Fruit fly (Drosophila melanogaster) whole organism, wandering third instar larva: ENCODE measurements around the gene CG15370.

Experiments used
- Abd-B ChIP-seq: fragments of >200 bp; optimal IDR thresholded peaks from 2 replicates; lab custom pipeline; 2017; ENCODE audit warnings: missing biosample characterization, missing genetic modification characterization
- CG32264 ChIP-seq: fragments of 200-800 bp; sonication (Bioruptor generic); optimal IDR thresholded peaks from 2 replicates; lab custom pipeline; 2016; ENCODE audit warnings: missing biosample characterization, missing genetic modification characterization
- CG9705 ChIP-seq: fragments of 200-800 bp; sonication (Bioruptor generic); optimal IDR thresholded peaks from 2 replicates; lab custom pipeline; 2018; ENCODE audit warnings: missing biosample characterization, mild to moderate bottlenecking, missing genetic modification characterization
- CrebA ChIP-seq: fragments of 200-800 bp; sonication (Bioruptor generic); optimal IDR thresholded peaks from 2 replicates; lab custom pipeline; 2016; ENCODE audit warnings: missing biosample characterization, mild to moderate bottlenecking, missing genetic modification characterization, borderline replicate concordance
- Dif ChIP-seq: fragments of 200-275, 200-300 bp; sonication (Bioruptor generic); optimal IDR thresholded peaks from 2 replicates; lab custom pipeline; 2018; ENCODE audit warnings: missing biosample characterization, missing genetic modification characterization; ENCODE audit not compliant: partially characterized antibody
- GATAd ChIP-seq: sonication (Bioruptor generic); optimal IDR thresholded peaks from 2 replicates; lab custom pipeline; 2016; ENCODE audit warnings: missing biosample characterization, missing genetic modification characterization
- HLH106 ChIP-seq: fragments of 200-800 bp; optimal IDR thresholded peaks from 3 replicates; lab custom pipeline; 2019; ENCODE audit warnings: missing biosample characterization, mild to moderate bottlenecking, missing genetic modification characterization, moderate library complexity
- Hnf4 ChIP-seq: fragments of 200-800 bp; sonication (Bioruptor generic); optimal IDR thresholded peaks from 2 replicates; lab custom pipeline; 2016; ENCODE audit warnings: missing biosample characterization, mild to moderate bottlenecking, missing genetic modification characterization
- Hr83 ChIP-seq: fragments of 200-300 bp; sonication (Bioruptor generic); optimal IDR thresholded peaks from 2 replicates; lab custom pipeline; 2016; ENCODE audit warnings: missing biosample characterization, mild to moderate bottlenecking, missing genetic modification characterization, moderate library complexity; ENCODE audit not compliant: poor library complexity, severe bottlenecking
- Jra ChIP-seq: sonication (Bioruptor generic); optimal IDR thresholded peaks from 2 replicates; lab custom pipeline; 2016; ENCODE audit warnings: missing biosample characterization, missing genetic modification characterization
- N ChIP-seq: fragments of >200 bp; optimal IDR thresholded peaks from 2 replicates; lab custom pipeline; 2018; ENCODE audit warnings: missing biosample characterization, missing external identifiers, missing genetic modification characterization
- OdsH ChIP-seq: fragments of 200-800 bp; sonication (Bioruptor generic); optimal IDR thresholded peaks from 2 replicates; lab custom pipeline; 2016; ENCODE audit warnings: missing biosample characterization, mild to moderate bottlenecking, missing genetic modification characterization
- Rel ChIP-seq, 2 experiments: fragments of 200-800 bp; sonication (Bioruptor generic) in 1 of 2; optimal IDR thresholded peaks; 2 replicates in 1 of 2; 3 replicates in 1 of 2; lab custom pipeline; 2016 to 2019; ENCODE audit warnings: mild to moderate bottlenecking in 2 of 2, missing biosample characterization in 2 of 2, missing genetic modification characterization in 2 of 2, moderate library complexity in 1 of 2
- Sp1 ChIP-seq: fragments of 200-800 bp; sonication (Bioruptor generic); optimal IDR thresholded peaks from 3 replicates; lab custom pipeline; 2019; ENCODE audit warnings: missing biosample characterization, mild to moderate bottlenecking, missing genetic modification characterization, moderate library complexity
- Vsx2 ChIP-seq: fragments of 200-300, 225-300 bp; sonication (Bioruptor generic); optimal IDR thresholded peaks from 2 replicates; lab custom pipeline; 2018; ENCODE audit warnings: missing biosample characterization, missing genetic modification characterization; ENCODE audit not compliant: partially characterized antibody
- br ChIP-seq: fragments of 200-800 bp; sonication (Bioruptor generic); optimal IDR thresholded peaks from 2 replicates; lab custom pipeline; 2016; ENCODE audit warnings: missing biosample characterization, missing genetic modification characterization
- ey ChIP-seq: fragments of 200-800 bp; sonication (Bioruptor generic); optimal IDR thresholded peaks from 2 replicates; lab custom pipeline; 2016; ENCODE audit warnings: missing biosample characterization, missing genetic modification characterization
- foxo ChIP-seq, 2 experiments: fragments of 200-800 bp; sonication (Bioruptor generic); optimal IDR thresholded peaks; 2 replicates in 1 of 2; 3 replicates in 1 of 2; lab custom pipeline; 2016 to 2017; ENCODE audit warnings: missing biosample characterization in 2 of 2, missing genetic modification characterization in 2 of 2
- fru ChIP-seq: fragments of 200-800 bp; sonication (Bioruptor generic); optimal IDR thresholded peaks from 3 replicates; lab custom pipeline; 2016; ENCODE audit warnings: missing biosample characterization, mild to moderate bottlenecking, missing genetic modification characterization
- h ChIP-seq: fragments of 200-800 bp; sonication (Bioruptor generic); optimal IDR thresholded peaks from 3 replicates; lab custom pipeline; 2016; ENCODE audit warnings: missing biosample characterization, mild to moderate bottlenecking, missing genetic modification characterization
- jim ChIP-seq: fragments of 175-275, 200-325 bp; sonication (Bioruptor generic); optimal IDR thresholded peaks from 2 replicates; lab custom pipeline; 2016; ENCODE audit warnings: missing biosample characterization, mild to moderate bottlenecking, missing genetic modification characterization
- lola ChIP-seq: fragments of >200 bp; optimal IDR thresholded peaks from 2 replicates; lab custom pipeline; 2017; ENCODE audit warnings: missing biosample characterization, missing genetic modification characterization
- pan ChIP-seq: fragments of >200 bp; optimal IDR thresholded peaks from 2 replicates; lab custom pipeline; 2017
- psq ChIP-seq: fragments of 200-800 bp; sonication (Bioruptor generic); optimal IDR thresholded peaks from 3 replicates; lab custom pipeline; 2017; ENCODE audit warnings: missing biosample characterization, mild to moderate bottlenecking, missing genetic modification characterization, moderate library complexity
- rgr ChIP-seq: fragments of 200-800 bp; sonication (Bioruptor generic); optimal IDR thresholded peaks from 3 replicates; lab custom pipeline; 2016; ENCODE audit warnings: missing biosample characterization, mild to moderate bottlenecking, missing genetic modification characterization
- sage ChIP-seq: fragments of 200-800 bp; sonication (Bioruptor generic); optimal IDR thresholded peaks from 2 replicates; lab custom pipeline; 2016; ENCODE audit warnings: missing biosample characterization, mild to moderate bottlenecking, missing genetic modification characterization
- usp ChIP-seq: fragments of >200 bp; optimal IDR thresholded peaks from 2 replicates; lab custom pipeline; 2017; ENCODE audit warnings: missing biosample characterization, missing genetic modification characterization
- woc ChIP-seq: sonication (Bioruptor generic); optimal IDR thresholded peaks from 2 replicates; lab custom pipeline; 2016; ENCODE audit warnings: missing biosample characterization, mild to moderate bottlenecking, missing genetic modification characterization

The CG15370 gene

DNA sequence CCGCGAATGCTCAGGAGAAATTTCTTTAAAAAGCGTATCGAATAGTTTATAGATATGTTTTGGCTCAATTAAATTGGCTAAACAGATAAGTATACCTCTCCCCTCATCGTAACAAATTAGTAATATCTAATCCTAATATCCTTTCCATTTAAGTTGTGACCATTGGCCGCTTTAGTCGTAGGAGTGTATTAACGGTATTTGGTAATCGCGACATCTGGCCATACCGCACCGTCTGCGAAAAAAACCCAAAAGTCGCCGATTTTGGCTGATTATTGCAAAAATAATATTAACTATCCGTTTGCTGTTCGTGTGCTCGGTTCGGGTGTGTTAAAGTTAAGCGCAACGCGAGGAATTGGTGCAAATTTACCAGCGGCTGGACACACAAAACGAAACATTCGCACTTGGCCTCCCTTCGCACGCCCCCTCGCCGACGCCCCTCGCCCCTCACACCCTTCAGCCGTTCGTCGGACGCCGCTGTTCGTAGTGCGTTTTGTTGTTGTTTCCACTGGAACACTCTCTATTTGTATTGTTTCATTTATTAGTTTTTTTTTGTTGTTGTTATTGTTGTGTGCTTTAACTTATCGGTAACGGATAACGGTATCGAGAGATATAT, 22.0 kb downstream of the CG15370 start, which contains the start of the genes amx and Dsor1:
amx (minus strand) TSS at position 166 of the 613 bp plus-strand sequence.
Dsor1 (plus strand) TSS at position 172 of the 613 bp plus-strand sequence.
- TF ChIP-seq HLH106 (tag; lab: Kevin White, UChicago) (peak; percentile 9), Rel (GFP tag; optimal IDR thresholded peaks at IDR 0.05; lab: Kevin White, UChicago) (no peak), Rel (tag; optimal IDR thresholded peaks at IDR 0.05; lab: Kevin White, UChicago) (peak; percentile 92), sage (GFP tag; lab: Kevin White, UChicago) (no peak)

DNA sequence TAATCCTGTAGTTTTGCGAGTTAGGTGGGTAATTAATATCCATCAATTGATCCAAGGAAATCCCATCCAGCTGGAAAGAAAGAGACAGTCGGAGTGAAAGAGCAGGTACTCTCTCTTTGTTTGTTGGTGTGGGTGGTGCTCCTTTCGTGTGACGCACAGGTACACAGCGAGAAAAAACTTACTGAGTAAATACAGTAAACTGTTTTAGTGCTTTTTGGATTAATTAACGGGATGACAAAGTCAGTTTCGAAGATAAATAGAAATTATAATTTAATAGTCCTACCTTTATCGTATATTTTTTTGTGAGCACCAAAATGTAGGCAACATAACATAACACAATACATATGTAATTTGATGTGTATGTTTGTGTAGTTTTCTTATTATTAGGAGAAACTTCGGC, 22.8 kb downstream of the CG15370 start:
- no peak for TF ChIP-seq N
- no peak for TF ChIP-seq Hnf4 (GFP tag; lab: Kevin White, UChicago)
- peak; percentile 30 for TF ChIP-seq h (GFP tag; lab: Kevin White, UChicago)
- TF ChIP-seq HLH106 (tag; lab: Kevin White, UChicago): peak; percentile 38
- no peak for TF ChIP-seq Abd-B (GFP tag; lab: Kevin White, UChicago)
- TF ChIP-seq foxo (GFP tag; optimal IDR thresholded peaks at IDR 0.05; lab: Kevin White, UChicago): peak in 1 of 2 experiments; percentile 44
- no peak for TF ChIP-seq pan (lab: Kevin White, UChicago)
- no peak for TF ChIP-seq CG9705 (GFP tag; lab: Kevin White, UChicago)
- no peak for TF ChIP-seq Rel (GFP tag; optimal IDR thresholded peaks at IDR 0.05; lab: Kevin White, UChicago)
- no peak for TF ChIP-seq Rel (tag; optimal IDR thresholded peaks at IDR 0.05; lab: Kevin White, UChicago)
- TF ChIP-seq fru (GFP tag; lab: Kevin White, UChicago): peak; percentile 29
- no peak for TF ChIP-seq lola
- no peak for TF ChIP-seq CrebA (GFP tag; lab: Kevin White, UChicago)
- no peak for TF ChIP-seq usp (GFP tag; lab: Kevin White, UChicago)
- TF ChIP-seq rgr (GFP tag; lab: Kevin White, UChicago): peak; percentile 32
- no peak for TF ChIP-seq ey (GFP tag; lab: Kevin White, UChicago)
- no peak for TF ChIP-seq Hr83 (GFP tag; lab: Kevin White, UChicago)
- peak; percentile 37 for TF ChIP-seq Sp1

DNA sequence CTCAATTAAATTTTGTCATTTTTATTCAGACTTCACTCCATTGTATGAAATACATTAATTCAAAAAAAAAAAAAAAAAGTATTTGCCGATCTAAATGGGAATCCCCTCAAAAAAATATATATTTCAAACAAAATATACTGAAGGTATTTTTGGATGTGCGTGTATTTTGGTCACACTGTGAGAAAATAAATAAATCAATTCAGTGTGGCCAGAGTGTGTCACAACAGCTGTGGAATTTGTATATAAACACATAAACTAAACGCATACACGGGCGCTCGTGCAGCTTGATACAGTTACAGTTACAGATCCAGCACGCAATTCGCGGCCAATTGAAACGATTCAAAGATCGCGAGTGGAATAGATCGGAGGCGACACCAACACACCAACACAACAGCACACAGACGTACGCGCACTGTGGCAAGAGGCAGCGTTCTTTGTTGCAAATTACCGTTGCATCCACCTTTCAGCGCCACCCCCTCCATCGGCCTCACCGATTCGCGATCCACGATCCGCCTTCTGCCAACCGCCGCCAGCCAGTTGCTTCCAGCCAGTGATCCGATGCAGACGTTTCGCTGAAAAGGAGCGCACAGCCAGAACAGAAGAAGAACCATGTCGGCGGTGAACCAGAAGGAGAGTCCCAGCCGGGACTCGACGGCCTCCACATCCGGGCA, 25.1 kb downstream of the CG15370 start, which contains the start of gene CG17754:
CG17754 (plus strand) TSS at position 260 of the 671 bp plus-strand sequence.
- TF ChIP-seq rgr (GFP tag; lab: Kevin White, UChicago) (peak; percentile 11), pan (lab: Kevin White, UChicago) (no peak), ey (GFP tag; lab: Kevin White, UChicago) (no peak), Dif (GFP tag; lab: Kevin White, UChicago) (no peak), br (GFP tag; lab: Kevin White, UChicago) (no peak), Sp1 (peak; percentile 14), GATAd (GFP tag; lab: Kevin White, UChicago) (no peak), Vsx2 (GFP tag; lab: Kevin White, UChicago) (no peak), fru (GFP tag; lab: Kevin White, UChicago) (peak; percentile 7), CG32264 (GFP tag; lab: Kevin White, UChicago) (no peak), sage (GFP tag; lab: Kevin White, UChicago) (no peak), Hnf4 (GFP tag; lab: Kevin White, UChicago) (no peak), woc (GFP tag; lab: Kevin White, UChicago) (peak; percentile 6), Rel (GFP tag; optimal IDR thresholded peaks at IDR 0.05; lab: Kevin White, UChicago) (no peak), Rel (tag; optimal IDR thresholded peaks at IDR 0.05; lab: Kevin White, UChicago) (peak; percentile 100)

DNA sequence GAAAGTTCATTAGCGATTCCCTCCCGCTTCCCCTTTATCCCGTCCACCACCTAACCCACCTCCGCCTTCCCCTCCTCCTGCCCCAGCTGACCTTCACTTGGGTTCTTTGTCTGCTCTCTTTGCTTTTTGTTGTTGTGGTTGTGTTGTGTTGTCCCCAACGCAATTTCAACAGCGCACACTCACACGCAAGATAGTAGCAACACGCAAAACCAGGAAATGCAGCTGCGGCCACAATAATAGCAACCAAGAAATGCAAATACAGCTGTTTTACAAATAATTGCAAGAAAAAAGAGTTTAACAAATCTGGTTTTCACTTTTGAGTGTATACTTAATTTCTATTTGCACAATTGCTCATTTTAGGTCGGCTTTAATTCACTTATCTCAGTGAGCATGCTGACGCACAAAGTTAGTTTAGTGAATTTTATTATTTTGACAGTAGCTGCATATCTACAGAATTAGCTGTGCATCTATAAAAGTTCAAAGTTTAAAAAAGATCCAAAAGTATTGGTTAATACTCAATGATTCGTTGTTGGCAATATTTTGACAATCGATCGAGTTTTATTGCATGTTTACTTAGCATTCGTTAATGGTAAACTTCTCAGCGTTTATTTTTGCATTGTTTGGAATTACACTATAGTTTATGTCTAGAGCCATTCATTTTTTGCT, 26.1 kb downstream of the CG15370 start:
- peak; percentile 25 for TF ChIP-seq psq (GFP tag; lab: Kevin White, UChicago)
- TF ChIP-seq rgr (GFP tag; lab: Kevin White, UChicago): peak; percentile 66
- TF ChIP-seq Rel (GFP tag; optimal IDR thresholded peaks at IDR 0.05; lab: Kevin White, UChicago): no peak
- peak; percentile 39 for TF ChIP-seq Rel (tag; optimal IDR thresholded peaks at IDR 0.05; lab: Kevin White, UChicago)
- TF ChIP-seq Sp1: peak; percentile 56
- peak; percentile 72 for TF ChIP-seq Hnf4 (GFP tag; lab: Kevin White, UChicago)
- peak; percentile 58 for TF ChIP-seq h (GFP tag; lab: Kevin White, UChicago)
- peak in 1 of 2 experiments; percentile 70 for TF ChIP-seq foxo (GFP tag; optimal IDR thresholded peaks at IDR 0.05; lab: Kevin White, UChicago)
- peak; percentile 49 for TF ChIP-seq OdsH (GFP tag; lab: Kevin White, UChicago)
- TF ChIP-seq CG9705 (GFP tag; lab: Kevin White, UChicago): peak; percentile 43
- peak; percentile 50 for TF ChIP-seq Jra (GFP tag; lab: Kevin White, UChicago)
- peak; percentile 66 for TF ChIP-seq ey (GFP tag; lab: Kevin White, UChicago)
- TF ChIP-seq GATAd (GFP tag; lab: Kevin White, UChicago): no peak
- peak; percentile 61 for TF ChIP-seq HLH106 (tag; lab: Kevin White, UChicago)
- peak; percentile 62 for TF ChIP-seq woc (GFP tag; lab: Kevin White, UChicago)
- peak; percentile 55 for TF ChIP-seq br (GFP tag; lab: Kevin White, UChicago)
- TF ChIP-seq sage (GFP tag; lab: Kevin White, UChicago): no peak
- TF ChIP-seq fru (GFP tag; lab: Kevin White, UChicago): peak; percentile 53
- TF ChIP-seq jim (GFP tag; lab: Kevin White, UChicago): no peak
- TF ChIP-seq CG32264 (GFP tag; lab: Kevin White, UChicago): no peak
- TF ChIP-seq Hr83 (GFP tag; lab: Kevin White, UChicago): peak; percentile 24
- TF ChIP-seq, all 38 proteins: peak for 16
